Fruit fly (Drosophila melanogaster): ENCODE data around the gene CG8607.

Gene CG8607

dm6 chr3L:7323348-7323747 lies 3.5 kb downstream of the CG8607 start, which contains the start of the genes RhoGEF4 and Rint1 (continued):
- peak; percentile 100 for TF ChIP-seq CG18476 (GFP tag; optimal IDR thresholded peaks at IDR 0.05)
- TF ChIP-seq zf30C (GFP tag; optimal IDR thresholded peaks at IDR 0.05) = no peak
- TF ChIP-seq zfh1 (GFP tag; IDR thresholded peaks at IDR 0.05) = peak; percentile 85
- peak; percentile 38 for TF ChIP-seq CG10462 (GFP tag; optimal IDR thresholded peaks at IDR 0.05)
- peak; percentile 55; the same call in 1 of the 2 replicates for TF ChIP-seq CG13287 (GFP tag; IDR thresholded peaks at IDR 0.05; ENCODE audit: partially characterized antibody)
- TF ChIP-seq CG34376 (GFP tag; optimal IDR thresholded peaks at IDR 0.05) = no peak
- no peak for TF ChIP-seq CG6813 (GFP tag; optimal IDR thresholded peaks at IDR 0.05)
- peak; percentile 47 for TF ChIP-seq CG30020 (tag; optimal IDR thresholded peaks at IDR 0.05)
- no peak; the same call in 2 of the 3 replicates for TF ChIP-seq Opbp (GFP tag; IDR thresholded peaks at IDR 0.05; ENCODE audit: partially characterized antibody)
- peak; percentile 91 for TF ChIP-seq Xbp1 (GFP tag; optimal IDR thresholded peaks at IDR 0.05)
- TF ChIP-seq CG7556 (GFP tag; optimal IDR thresholded peaks at IDR 0.05) = peak; percentile 56
- peak; percentile 75 for TF ChIP-seq CG13424 (tag; optimal IDR thresholded peaks at IDR 0.05)
- TF ChIP-seq jumu (GFP tag; optimal IDR thresholded peaks at IDR 0.05) = peak; percentile 57
- no peak for TF ChIP-seq gt (GFP tag; IDR thresholded peaks at IDR 0.05)
- TF ChIP-seq Side (GFP tag; optimal IDR thresholded peaks at IDR 0.05) = no peak
- TF ChIP-seq tx (GFP tag; optimal IDR thresholded peaks at IDR 0.05) = peak; percentile 48
- no peak for TF ChIP-seq CG6765 (GFP tag; optimal IDR thresholded peaks at IDR 0.05)
- peak; percentile 62 for TF ChIP-seq CG8388 (GFP tag; optimal IDR thresholded peaks at IDR 0.05)
- TF ChIP-seq CG17359 (tag; optimal IDR thresholded peaks at IDR 0.05) = peak; percentile 43
- TF ChIP-seq CG13775 (GFP tag; optimal IDR thresholded peaks at IDR 0.05) = peak; percentile 79
- no peak for TF ChIP-seq btn (GFP tag; optimal IDR thresholded peaks at IDR 0.05)
- no peak for TF ChIP-seq CG7271 (tag; optimal IDR thresholded peaks at IDR 0.05)
- peak; percentile 26; the same call in 1 of the 2 replicates for TF ChIP-seq amos (GFP tag; IDR thresholded peaks at IDR 0.05; ENCODE audit: partially characterized antibody)
- TF ChIP-seq Ravus (GFP tag; IDR thresholded peaks at IDR 0.05) = no peak
- no peak for TF ChIP-seq CG11398 (GFP tag; optimal IDR thresholded peaks at IDR 0.05)
- TF ChIP-seq klu (GFP tag; IDR thresholded peaks at IDR 0.05) = peak; percentile 48; the same call in 1 of the 2 replicates
- no peak for TF ChIP-seq gcm2 (GFP tag; optimal IDR thresholded peaks at IDR 0.05)
- peak; percentile 43 for TF ChIP-seq Dip3 (GFP tag; optimal IDR thresholded peaks at IDR 0.05)
- peak; percentile 61 for TF ChIP-seq CG30431 (GFP tag; optimal IDR thresholded peaks at IDR 0.05)
- TF ChIP-seq kni (GFP tag; optimal IDR thresholded peaks at IDR 0.05) = no peak
- no peak for TF ChIP-seq yki (optimal IDR thresholded peaks at IDR 0.05)
- peak; percentile 71 for TF ChIP-seq al (GFP tag; IDR thresholded peaks at IDR 0.05)
- no peak for TF ChIP-seq D19B (GFP tag; optimal IDR thresholded peaks at IDR 0.05)
- peak; percentile 2 for TF ChIP-seq NC2α (GFP tag; optimal IDR thresholded peaks at IDR 0.05)
- peak; percentile 85 for TF ChIP-seq Chrac-16 (GFP tag; optimal IDR thresholded peaks at IDR 0.05)
- TF ChIP-seq trh (GFP tag; optimal IDR thresholded peaks at IDR 0.05) = no peak
- TF ChIP-seq knrl (GFP tag; IDR thresholded peaks at IDR 0.05; ENCODE audit: partially characterized antibody) = peak; percentile 38; the same call in 1 of the 3 replicates
- 0 out of 2 replicates have a peak, but pooled peaks have one; percentile 58 for TF ChIP-seq CG42726 (GFP tag; IDR thresholded peaks at IDR 0.05; ENCODE audit: partially characterized antibody)
- TF ChIP-seq CG9437 (GFP tag; optimal IDR thresholded peaks at IDR 0.05) = peak; percentile 27
- TF ChIP-seq CG1832 (GFP tag; optimal IDR thresholded peaks at IDR 0.05) = no peak
- no peak for TF ChIP-seq CG8478 (optimal IDR thresholded peaks at IDR 0.05)
- TF ChIP-seq CG4424 (GFP tag; optimal IDR thresholded peaks at IDR 0.05) = peak; percentile 61
- peak; percentile 73; the same call in 2 of the 3 replicates for TF ChIP-seq Optix (GFP tag; IDR thresholded peaks at IDR 0.05)
- TF ChIP-seq CG34224 (GFP tag; IDR thresholded peaks at IDR 0.05; ENCODE audit: partially characterized antibody) = no peak
- TF ChIP-seq sens (GFP tag) = peak; percentile 87
- peak; percentile 75 for TF ChIP-seq Dek (tag; optimal IDR thresholded peaks at IDR 0.05)
- peak; percentile 65; the same call in 1 of the 2 replicates for TF ChIP-seq CG4730 (GFP tag; IDR thresholded peaks at IDR 0.05)
- no peak for TF ChIP-seq CG4707 (GFP tag; optimal IDR thresholded peaks at IDR 0.05)
- no peak for TF ChIP-seq CG17385 (GFP tag; optimal IDR thresholded peaks at IDR 0.05)
- TF ChIP-seq Bteb2 (GFP tag; optimal IDR thresholded peaks at IDR 0.05) = peak; percentile 37
- TF ChIP-seq chinmo (GFP tag; IDR thresholded peaks at IDR 0.05; ENCODE audit: partially characterized antibody) = no peak
